Worm (Caenorhabditis elegans): Measurements from ENCODE around the gene F10G7.9.

ce11 chrII:4673670-4674069 is 32.6 kb downstream of the F10G7.9 start:
- TF ChIP-seq fkh-2 (tag; optimal IDR thresholded peaks at IDR 0.05) = no peak
- no peak for TF ChIP-seq eor-1 (tag; optimal IDR thresholded peaks at IDR 0.05)
- no peak for TF ChIP-seq lin-39 (tag; optimal IDR thresholded peaks at IDR 0.05)
- no peak for TF ChIP-seq nhr-28 (tag; optimal IDR thresholded peaks at IDR 0.05)
- no peak for TF ChIP-seq fos-1 (tag; optimal IDR thresholded peaks at IDR 0.05)
- no peak for TF ChIP-seq nhr-23 (tag; optimal IDR thresholded peaks at IDR 0.05)
- no peak for TF ChIP-seq ceh-9 (tag; optimal IDR thresholded peaks at IDR 0.05)

Data from whole organism, L3 larva.